Fruit fly (Drosophila melanogaster): ENCODE results near the gene betaGlu.

DNA sequence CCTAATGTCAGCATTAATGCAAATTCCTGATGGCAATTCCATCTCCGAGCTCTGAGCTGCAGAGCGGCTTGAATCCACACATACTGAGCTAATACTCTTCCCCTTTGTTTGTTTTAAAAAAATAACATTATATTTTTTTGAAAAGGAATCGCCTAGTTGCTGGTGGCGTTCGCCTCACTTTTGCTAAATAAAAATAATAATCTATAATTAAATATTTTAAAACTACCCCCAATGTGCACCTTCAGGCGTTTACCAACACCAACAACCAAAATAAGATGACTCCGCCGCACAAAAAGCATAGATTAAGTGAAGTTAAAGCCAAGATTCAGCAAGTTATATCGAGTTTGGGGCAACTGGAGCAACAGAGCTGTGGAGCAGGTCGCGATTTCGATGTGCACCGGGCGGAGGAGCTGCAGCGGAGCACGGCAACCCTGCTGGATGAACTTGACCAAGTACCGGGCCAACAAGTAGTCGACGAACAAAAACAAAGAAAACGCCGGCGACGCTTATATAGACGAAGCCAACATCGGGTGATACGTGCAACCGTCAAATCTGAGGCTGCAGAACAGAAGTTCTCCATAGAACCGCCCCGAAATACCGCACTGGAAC lies 27.5 kb downstream of the betaGlu start, which contains the start of gene CG1896:
- TF ChIP-seq OdsH (GFP tag; optimal IDR thresholded peaks at IDR 0.05), result peak; percentile 76
- peak; percentile 60 for TF ChIP-seq svp (GFP tag)
- no peak for TF ChIP-seq fkh (GFP tag; optimal IDR thresholded peaks at IDR 0.05)
- TF ChIP-seq CG6792 (GFP tag; optimal IDR thresholded peaks at IDR 0.05), result peak; percentile 20
- peak; percentile 24 for TF ChIP-seq CG16779 (tag; optimal IDR thresholded peaks at IDR 0.05)
- peak; percentile 74 for TF ChIP-seq CG3919 (GFP tag; optimal IDR thresholded peaks at IDR 0.05)

Data from whole organism, prepupa.